Fruit fly (Drosophila melanogaster) whole organism, embryonic: ENCODE measurements around the gene CG17754.

Experiments used
- B-H1 ChIP-seq: fragments of 200-800 bp; sonication (Bioruptor generic); IDR thresholded peaks from 3 replicates; pipeline ENCODE4 v1.3.6; 2022; ENCODE audit warnings: missing biosample characterization, missing genetic modification characterization
- CG10366 ChIP-seq: fragments of 200-800 bp; sonication (Bioruptor generic); IDR thresholded peaks from 2 replicates; pipeline ENCODE4 v1.3.6; 2022; ENCODE audit warnings: missing biosample characterization, missing genetic modification characterization
- CG11247 ChIP-seq: fragments of 200-800 bp; sonication (Bioruptor generic); IDR thresholded peaks from 2 replicates; pipeline ENCODE4 v1.3.6; 2022; ENCODE audit warnings: missing biosample characterization, missing genetic modification characterization
- CG13123 ChIP-seq: fragments of 200-800 bp; sonication (Bioruptor generic); optimal IDR thresholded peaks from 2 replicates; lab custom pipeline; 2016; ENCODE audit warnings: missing biosample characterization, missing genetic modification characterization
- CG13296 ChIP-seq: fragments of 200-800 bp; sonication (Bioruptor generic); optimal IDR thresholded peaks from 3 replicates; lab custom pipeline; 2018; ENCODE audit warnings: missing biosample characterization, mild to moderate bottlenecking, missing genetic modification characterization
- CG13775 ChIP-seq: fragments of 200-800 bp; sonication (Bioruptor generic); optimal IDR thresholded peaks from 3 replicates; lab custom pipeline; 2017; ENCODE audit warnings: missing biosample characterization, mild to moderate bottlenecking, missing genetic modification characterization
- CG13894 ChIP-seq: fragments of 200-800 bp; sonication (Bioruptor generic); optimal IDR thresholded peaks from 3 replicates; lab custom pipeline; 2018; ENCODE audit warnings: missing biosample characterization, mild to moderate bottlenecking, missing genetic modification characterization, moderate library complexity
- CG14050 ChIP-seq: fragments of 200-800 bp; sonication (Bioruptor generic); IDR thresholded peaks from 3 replicates; pipeline ENCODE4 v1.3.6; 2022; ENCODE audit warnings: missing biosample characterization, missing genetic modification characterization
- CG14860 ChIP-seq: fragments of 200-800 bp; sonication (Bioruptor generic); IDR thresholded peaks from 3 replicates; pipeline ENCODE4 v1.3.6; 2022; ENCODE audit warnings: missing biosample characterization, missing genetic modification characterization; ENCODE audit not compliant: partially characterized antibody
- CG15601 ChIP-seq: fragments of 200-800 bp; sonication (Bioruptor generic); optimal IDR thresholded peaks from 3 replicates; lab custom pipeline; 2019; ENCODE audit warnings: missing biosample characterization, mild to moderate bottlenecking, missing genetic modification characterization, moderate library complexity
- CG17802 ChIP-seq: fragments of 200-800 bp; sonication (Bioruptor generic); optimal IDR thresholded peaks from 2 replicates; lab custom pipeline; 2018; ENCODE audit warnings: missing biosample characterization, mild to moderate bottlenecking, missing genetic modification characterization, moderate library complexity
- CG2202 ChIP-seq: fragments of 200-800 bp; sonication (Bioruptor generic); optimal IDR thresholded peaks from 2 replicates; lab custom pipeline; 2018; ENCODE audit warnings: missing biosample characterization, mild to moderate bottlenecking, missing genetic modification characterization
- CG31224 ChIP-seq: fragments of 200-800 bp; sonication (Bioruptor generic); IDR thresholded peaks from 2 replicates; pipeline ENCODE4 v1.3.6; 2022; ENCODE audit warnings: missing biosample characterization, missing genetic modification characterization
- CG4404 ChIP-seq: fragments of 200-800 bp; sonication (Bioruptor generic); IDR thresholded peaks from 2 replicates; pipeline ENCODE4 v1.3.6; 2022; ENCODE audit warnings: missing biosample characterization, missing genetic modification characterization
- CG8290 ChIP-seq, 3 experiments: fragments of 200-800 bp; sonication (Bioruptor generic); optimal IDR thresholded peaks; 2 replicates each; lab custom pipeline; 2016 to 2019; ENCODE audit warnings: missing biosample characterization in 3 of 3, missing genetic modification characterization in 3 of 3, mild to moderate bottlenecking in 2 of 3, moderate library complexity in 1 of 3
- CG9437 ChIP-seq: fragments of 200-800 bp; sonication (Bioruptor generic); optimal IDR thresholded peaks from 2 replicates; lab custom pipeline; 2018; ENCODE audit warnings: missing biosample characterization, mild to moderate bottlenecking, missing genetic modification characterization
- Chrac-16 ChIP-seq: fragments of 200-800 bp; sonication (Bioruptor generic); optimal IDR thresholded peaks from 3 replicates; lab custom pipeline; 2016; ENCODE audit warnings: missing biosample characterization, missing genetic modification characterization
- Deaf1 ChIP-seq: fragments of 200-800 bp; optimal IDR thresholded peaks from 3 replicates; lab custom pipeline; 2019; ENCODE audit warnings: missing biosample characterization, mild to moderate bottlenecking, missing genetic modification characterization, moderate library complexity
- Fer3 ChIP-seq: fragments of 200-800 bp; sonication (Bioruptor generic); optimal IDR thresholded peaks from 2 replicates; lab custom pipeline; 2018; ENCODE audit warnings: missing biosample characterization, mild to moderate bottlenecking, missing genetic modification characterization, moderate library complexity
- HLHmδ ChIP-seq: fragments of 200-800 bp; sonication (Bioruptor generic); optimal IDR thresholded peaks from 2 replicates; lab custom pipeline; 2018; ENCODE audit warnings: missing biosample characterization, mild to moderate bottlenecking, missing genetic modification characterization, moderate library complexity
- Hey ChIP-seq: fragments of 200-800 bp; sonication (Bioruptor generic); optimal IDR thresholded peaks from 3 replicates; lab custom pipeline; 2018; ENCODE audit warnings: missing biosample characterization, mild to moderate bottlenecking, missing genetic modification characterization
- Hr3 ChIP-seq: fragments of 200-800 bp; sonication (Bioruptor generic); optimal IDR thresholded peaks from 3 replicates; lab custom pipeline; 2016; ENCODE audit warnings: missing biosample characterization, missing genetic modification characterization
- Hr78 ChIP-seq, 2 experiments: fragments of 200-800 bp in 1 of 2; fragments of >200 bp in 1 of 2; sonication (Bioruptor generic) in 1 of 2; optimal IDR thresholded peaks; 2 replicates each; lab custom pipeline; 2017 to 2019; ENCODE audit warnings: missing biosample characterization in 2 of 2, missing genetic modification characterization in 2 of 2, mild to moderate bottlenecking in 1 of 2, moderate library complexity in 1 of 2
- Nf-YA ChIP-seq: fragments of 200-800 bp; sonication (Bioruptor generic); IDR thresholded peaks from 2 replicates; pipeline ENCODE4 v1.3.6; 2022; ENCODE audit warnings: missing biosample characterization, missing genetic modification characterization
- ash1 ChIP-seq: fragments of 200-800 bp; sonication (Bioruptor generic); optimal IDR thresholded peaks from 2 replicates; lab custom pipeline; 2018; ENCODE audit warnings: missing biosample characterization, mild to moderate bottlenecking, missing genetic modification characterization
- az2 ChIP-seq: fragments of 200-800 bp; sonication (Bioruptor generic); optimal IDR thresholded peaks from 3 replicates; lab custom pipeline; 2016; ENCODE audit warnings: missing biosample characterization, missing genetic modification characterization
- cg ChIP-seq: fragments of 200-800 bp; sonication (Bioruptor generic); optimal IDR thresholded peaks from 3 replicates; lab custom pipeline; 2019; ENCODE audit warnings: missing biosample characterization, mild to moderate bottlenecking, missing genetic modification characterization, moderate library complexity
- chinmo ChIP-seq: fragments of 200-800 bp; sonication (Bioruptor generic); IDR thresholded peaks from 4 replicates; pipeline ENCODE4 v1.3.6; 2022; ENCODE audit warnings: missing biosample characterization, missing genetic modification characterization; ENCODE audit not compliant: partially characterized antibody
- crol ChIP-seq: fragments of 200-800 bp; sonication (Bioruptor generic); IDR thresholded peaks from 2 replicates; pipeline ENCODE4 v1.3.6; 2022; ENCODE audit warnings: missing biosample characterization, missing genetic modification characterization
- dm ChIP-seq: fragments of 200-800 bp; sonication (Bioruptor generic); optimal IDR thresholded peaks from 3 replicates; lab custom pipeline; 2016; ENCODE audit warnings: missing biosample characterization, missing genetic modification characterization
- ems ChIP-seq: fragments of 200-800 bp; sonication (Bioruptor generic); optimal IDR thresholded peaks from 3 replicates; lab custom pipeline; 2016; ENCODE audit warnings: missing biosample characterization, missing genetic modification characterization
- en ChIP-seq: fragments of 200-800 bp; sonication (Bioruptor generic); optimal IDR thresholded peaks from 2 replicates; lab custom pipeline; 2016; ENCODE audit warnings: missing biosample characterization, missing genetic modification characterization
- fd102C ChIP-seq: fragments of 200-800 bp; sonication (Bioruptor generic); optimal IDR thresholded peaks from 2 replicates; lab custom pipeline; 2018; ENCODE audit warnings: missing biosample characterization, mild to moderate bottlenecking, missing genetic modification characterization, moderate library complexity
- fru ChIP-seq: fragments of >200 bp; optimal IDR thresholded peaks from 2 replicates; lab custom pipeline; 2017
- gcm ChIP-seq: fragments of 200-800 bp; sonication (Bioruptor generic); optimal IDR thresholded peaks from 2 replicates; lab custom pipeline; 2019; ENCODE audit warnings: missing biosample characterization, mild to moderate bottlenecking, missing genetic modification characterization, moderate library complexity
- gem ChIP-seq: fragments of 200-800 bp; sonication (Bioruptor generic); optimal IDR thresholded peaks from 2 replicates; lab custom pipeline; 2019; ENCODE audit warnings: missing biosample characterization, mild to moderate bottlenecking, missing genetic modification characterization, moderate library complexity
- hb ChIP-seq: fragments of 200-800 bp; sonication (Bioruptor generic); IDR thresholded peaks from 3 replicates; pipeline ENCODE4 v1.3.6; 2022; ENCODE audit warnings: missing biosample characterization, missing genetic modification characterization; ENCODE audit not compliant: partially characterized antibody
- hkb ChIP-seq, 2 experiments: fragments of 200-800 bp in 1 of 2; fragments of >200 bp in 1 of 2; sonication (Bioruptor generic) in 1 of 2; IDR thresholded peaks in 1 of 2; optimal IDR thresholded peaks in 1 of 2; 2 replicates each; pipeline versions ENCODE4 v1.3.6 to Lab custom; 2017 to 2022; ENCODE audit warnings: missing biosample characterization in 1 of 2, missing genetic modification characterization in 1 of 2
- inv ChIP-seq: fragments of 200-800 bp; sonication (Bioruptor generic); IDR thresholded peaks from 2 replicates; pipeline ENCODE4 v1.3.6; 2022; ENCODE audit warnings: missing biosample characterization, missing genetic modification characterization; ENCODE audit not compliant: partially characterized antibody
- pnt ChIP-seq: fragments of 200-800 bp; sonication (Bioruptor generic); optimal IDR thresholded peaks from 3 replicates; lab custom pipeline; 2016; ENCODE audit warnings: missing biosample characterization, missing genetic modification characterization
- pzg ChIP-seq: fragments of 200-800 bp; sonication (Bioruptor generic); optimal IDR thresholded peaks from 3 replicates; lab custom pipeline; 2018; ENCODE audit warnings: missing biosample characterization, mild to moderate bottlenecking, missing genetic modification characterization, moderate library complexity
- sd ChIP-seq: fragments of 200-800 bp; sonication (Bioruptor generic); optimal IDR thresholded peaks from 3 replicates; lab custom pipeline; 2018; ENCODE audit warnings: missing biosample characterization, mild to moderate bottlenecking, missing genetic modification characterization, moderate library complexity
- so ChIP-seq: fragments of 200-800 bp; sonication (Bioruptor generic); IDR thresholded peaks from 3 replicates; pipeline ENCODE4 v1.3.6; 2022; ENCODE audit warnings: missing biosample characterization, missing genetic modification characterization
- stc ChIP-seq: fragments of 200-800 bp; sonication (Bioruptor generic); IDR thresholded peaks from 2 replicates; pipeline ENCODE4 v1.3.6; 2022; ENCODE audit warnings: missing biosample characterization, missing genetic modification characterization
- sug ChIP-seq: fragments of 200-800 bp; optimal IDR thresholded peaks from 2 replicates; lab custom pipeline; 2019; ENCODE audit warnings: missing biosample characterization, mild to moderate bottlenecking, missing genetic modification characterization, moderate library complexity
- tup ChIP-seq: fragments of 200-800 bp; sonication (Bioruptor generic); optimal IDR thresholded peaks from 2 replicates; lab custom pipeline; 2016; ENCODE audit warnings: missing biosample characterization, mild to moderate bottlenecking, missing genetic modification characterization, moderate library complexity
- tx ChIP-seq: fragments of 200-800 bp; sonication (Bioruptor generic); optimal IDR thresholded peaks from 2 replicates; lab custom pipeline; 2016; ENCODE audit warnings: missing biosample characterization, missing genetic modification characterization
- wek ChIP-seq: fragments of 200-800 bp; sonication (Bioruptor generic); optimal IDR thresholded peaks from 3 replicates; lab custom pipeline; 2018; ENCODE audit warnings: missing biosample characterization, mild to moderate bottlenecking, missing genetic modification characterization, moderate library complexity
- zfh2 ChIP-seq: fragments of 200-800 bp; sonication (Bioruptor generic); optimal IDR thresholded peaks from 2 replicates; lab custom pipeline; 2016; ENCODE audit warnings: missing biosample characterization, missing genetic modification characterization

CG17754 gene

DNA sequence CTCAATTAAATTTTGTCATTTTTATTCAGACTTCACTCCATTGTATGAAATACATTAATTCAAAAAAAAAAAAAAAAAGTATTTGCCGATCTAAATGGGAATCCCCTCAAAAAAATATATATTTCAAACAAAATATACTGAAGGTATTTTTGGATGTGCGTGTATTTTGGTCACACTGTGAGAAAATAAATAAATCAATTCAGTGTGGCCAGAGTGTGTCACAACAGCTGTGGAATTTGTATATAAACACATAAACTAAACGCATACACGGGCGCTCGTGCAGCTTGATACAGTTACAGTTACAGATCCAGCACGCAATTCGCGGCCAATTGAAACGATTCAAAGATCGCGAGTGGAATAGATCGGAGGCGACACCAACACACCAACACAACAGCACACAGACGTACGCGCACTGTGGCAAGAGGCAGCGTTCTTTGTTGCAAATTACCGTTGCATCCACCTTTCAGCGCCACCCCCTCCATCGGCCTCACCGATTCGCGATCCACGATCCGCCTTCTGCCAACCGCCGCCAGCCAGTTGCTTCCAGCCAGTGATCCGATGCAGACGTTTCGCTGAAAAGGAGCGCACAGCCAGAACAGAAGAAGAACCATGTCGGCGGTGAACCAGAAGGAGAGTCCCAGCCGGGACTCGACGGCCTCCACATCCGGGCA is at the start of gene CG17754 (continued):
- TF ChIP-seq Nf-YA (GFP tag; lab: Robert Waterston, UW) (no peak), Deaf1 (no peak), ash1 (no peak), fru (lab: Kevin White, UChicago) (no peak), CG4404 (GFP tag; lab: Robert Waterston, UW) (no peak), CG8290 (GFP tag; optimal IDR thresholded peaks at IDR 0.05; lab: Kevin White, UChicago) (peak; percentile 9), CG8290 (tag; optimal IDR thresholded peaks at IDR 0.05; lab: Kevin White, UChicago) (no peak), B-H1 (no peak), zfh2 (GFP tag; lab: Kevin White, UChicago) (no peak), crol (GFP tag; lab: Robert Waterston, UW) (peak; percentile 35; the same call in 1 of the 2 replicates), Chrac-16 (no peak), gem (no peak), CG13123 (GFP tag; lab: Kevin White, UChicago) (no peak)

DNA sequence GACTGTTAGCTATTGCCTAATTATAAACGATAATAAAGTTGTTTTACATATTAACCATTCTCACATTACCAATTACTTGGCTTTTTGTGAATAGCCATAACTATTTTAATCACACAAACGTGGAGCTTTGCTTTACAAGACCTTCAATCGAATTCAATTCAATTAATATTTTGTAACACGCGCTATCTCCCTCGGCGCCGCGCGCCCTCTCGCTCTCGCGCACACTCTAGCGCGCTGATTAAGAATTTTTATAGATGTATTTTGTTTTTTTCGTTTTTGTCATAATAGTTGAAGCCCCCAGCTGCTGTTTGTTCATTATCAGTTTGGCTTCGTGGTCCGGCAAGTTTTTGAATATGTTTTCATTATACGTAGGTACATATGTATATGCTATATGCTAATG is 49.1 kb upstream of the CG17754 start:
- TF ChIP-seq sd (tag; lab: Kevin White, UChicago) (peak; percentile 55), HLHmδ (GFP tag; lab: Kevin White, UChicago) (no peak), CG14860 (GFP tag; lab: Robert Waterston, UW) (no peak), pnt (GFP tag; lab: Kevin White, UChicago) (no peak), en (GFP tag; lab: Kevin White, UChicago) (no peak), tup (GFP tag; lab: Kevin White, UChicago) (no peak), CG17802 (tag; lab: Kevin White, UChicago) (no peak), az2 (no peak), CG13775 (no peak), CG2202 (no peak), CG9437 (no peak), sug (tag; lab: Kevin White, UChicago) (peak; percentile 95), wek (GFP tag; lab: Kevin White, UChicago) (no peak), CG15601 (tag; lab: Kevin White, UChicago) (peak; percentile 65), ems (GFP tag; lab: Kevin White, UChicago) (no peak), CG11247 (GFP tag; lab: Robert Waterston, UW) (no peak), CG10366 (GFP tag; lab: Robert Waterston, UW) (no peak), hb (GFP tag; lab: Robert Waterston, UW) (no peak), gcm (GFP tag; lab: Kevin White, UChicago) (no peak), Hey (no peak), CG31224 (no peak), tx (GFP tag; lab: Kevin White, UChicago) (no peak), inv (GFP tag; lab: Robert Waterston, UW) (no peak), so (GFP tag; lab: Robert Waterston, UW) (no peak), pzg (GFP tag; lab: Kevin White, UChicago) (no peak), dm (GFP tag; lab: Kevin White, UChicago) (no peak), cg (no peak), CG13894 (peak; percentile 1), hkb (optimal IDR thresholded peaks at IDR 0.05; lab: Kevin White, UChicago) (no peak), hkb (GFP tag; IDR thresholded peaks at IDR 0.05; lab: Robert Waterston, UW) (no peak), fd102C (no peak), stc (no peak), Fer3 (tag; lab: Kevin White, UChicago) (no peak), Hr78 (GFP tag; optimal IDR thresholded peaks at IDR 0.05; lab: Kevin White, UChicago) (no peak), CG14050 (GFP tag; lab: Robert Waterston, UW) (no peak), CG13296 (peak; percentile 13), chinmo (GFP tag; lab: Robert Waterston, UW) (0 out of 4 replicates have a peak, but pooled peaks have one; percentile 33), Hr3 (GFP tag; lab: Kevin White, UChicago) (no peak)
